Worm (Caenorhabditis elegans): ENCODE data around the gene col-128.

DNA sequence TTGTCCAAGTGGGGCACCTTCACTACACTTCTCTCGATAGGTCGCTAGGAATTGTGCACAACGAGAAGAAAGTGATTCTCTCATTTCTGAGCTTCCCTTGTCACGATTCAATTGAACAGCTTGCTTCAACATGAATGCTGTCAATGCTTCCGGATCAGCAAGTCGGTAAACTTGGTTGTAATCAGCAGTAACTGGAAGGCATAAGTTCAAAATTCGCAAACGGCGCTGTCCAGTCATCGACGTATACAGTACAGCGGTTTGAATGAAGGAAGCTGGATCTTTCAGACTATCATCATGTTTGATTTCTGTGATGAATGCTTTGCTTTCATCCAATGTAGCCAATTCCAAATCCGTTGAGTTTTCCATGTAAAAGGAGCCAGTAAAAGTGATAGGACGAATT is 11.3 kb upstream of the col-128 start:
- TF ChIP-seq cog-1 (tag; optimal IDR thresholded peaks at IDR 0.05) (no peak), tab-1 (GFP tag; IDR thresholded peaks at IDR 0.05) (no peak), klf-2 (GFP tag; conservative IDR thresholded peaks at IDR 0.05) (no peak), med-1 (GFP tag; optimal IDR thresholded peaks at IDR 0.05; ENCODE audit: insufficient read depth) (no peak)

Measured in whole organism, midembryonic.